Worm (Caenorhabditis elegans) whole organism, midembryonic: Measurements from ENCODE around the gene F47F2.1.

Experiments used
- T22C8.4 ChIP-seq: fragments of 200-800 bp; sonication (Bioruptor generic); IDR thresholded peaks from 2 replicates; pipeline ENCODE4 v1.3.6; 2022; ENCODE audit warnings: missing genetic modification characterization, missing compliant biosample characterization
- cog-1 ChIP-seq: sonication (generic microtip); optimal IDR thresholded peaks from 2 replicates; lab custom pipeline; 2016; ENCODE audit warnings: missing genetic modification characterization, missing compliant biosample characterization
- flt-1 ChIP-seq: fragments of 200-800 bp; sonication (Bioruptor generic); IDR thresholded peaks from 2 replicates; pipeline ENCODE4 v1.3.6; 2022; ENCODE audit warnings: missing genetic modification characterization, missing compliant biosample characterization
- klf-2 ChIP-seq: fragments of 200-800 bp; sonication (Bioruptor generic); conservative IDR thresholded peaks from 2 replicates; pipeline ENCODE4 v1.3.6; 2022; ENCODE audit warnings: missing genetic modification reagents, missing genetic modification characterization, missing compliant biosample characterization
- med-1 ChIP-seq: sonication (generic microtip); optimal IDR thresholded peaks from 2 replicates; lab custom pipeline; 2017; ENCODE audit warnings: missing genetic modification characterization, mild to moderate bottlenecking, missing compliant biosample characterization, antibody characterized with exemption, missing genetic modification reagents; ENCODE audit not compliant: insufficient read depth
- ref-1 ChIP-seq: fragments of 200-800 bp; sonication (Bioruptor generic); conservative IDR thresholded peaks from 2 replicates; pipeline ENCODE4 v1.3.6; 2022; ENCODE audit warnings: missing genetic modification reagents, missing genetic modification characterization, missing compliant biosample characterization
- tab-1 ChIP-seq: fragments of 200-800 bp; sonication (Bioruptor generic); IDR thresholded peaks from 2 replicates; pipeline ENCODE4 v1.3.6; 2022; ENCODE audit warnings: missing genetic modification characterization, missing compliant biosample characterization
- ztf-23 ChIP-seq: fragments of 200-800 bp; sonication (Bioruptor generic); IDR thresholded peaks from 2 replicates; pipeline ENCODE4 v1.3.6; 2022; ENCODE audit warnings: missing genetic modification reagents, missing genetic modification characterization, missing compliant biosample characterization
- ztf-29 ChIP-seq: fragments of 200-800 bp; sonication (Bioruptor generic); IDR thresholded peaks from 2 replicates; pipeline ENCODE4 v1.3.6; 2022; ENCODE audit warnings: missing genetic modification reagents, missing genetic modification characterization, missing compliant biosample characterization

F47F2.1 gene

ce11 chrX:3873445-3873844, 4.9 kb upstream of the F47F2.1 start, which contains the start of gene lim-4:
TSS of gene lim-4 (minus strand) at chrX:3873545.
- no peak for TF ChIP-seq klf-2 (GFP tag; lab: Robert Waterston, UW)
- TF ChIP-seq ztf-29, result no peak
- TF ChIP-seq ztf-23 (GFP tag; lab: Robert Waterston, UW), result no peak
- no peak for TF ChIP-seq cog-1 (tag; lab: Kevin White, UChicago)
- no peak for TF ChIP-seq med-1
- no peak for TF ChIP-seq T22C8.4 (GFP tag; lab: Robert Waterston, UW)
- no peak for TF ChIP-seq ref-1
- TF ChIP-seq flt-1 (GFP tag; lab: Robert Waterston, UW), result no peak
- no peak for TF ChIP-seq tab-1

- TF ChIP-seq tab-1 (no peak), ztf-29 (no peak), ref-1 (no peak), cog-1 (tag; lab: Kevin White, UChicago) (no peak), flt-1 (GFP tag; lab: Robert Waterston, UW) (no peak), T22C8.4 (GFP tag; lab: Robert Waterston, UW) (no peak), ztf-23 (GFP tag; lab: Robert Waterston, UW) (no peak)
These were observed 2.6 kb upstream of the F47F2.1 start for ce11 chrX:3875714-3876113.

DNA sequence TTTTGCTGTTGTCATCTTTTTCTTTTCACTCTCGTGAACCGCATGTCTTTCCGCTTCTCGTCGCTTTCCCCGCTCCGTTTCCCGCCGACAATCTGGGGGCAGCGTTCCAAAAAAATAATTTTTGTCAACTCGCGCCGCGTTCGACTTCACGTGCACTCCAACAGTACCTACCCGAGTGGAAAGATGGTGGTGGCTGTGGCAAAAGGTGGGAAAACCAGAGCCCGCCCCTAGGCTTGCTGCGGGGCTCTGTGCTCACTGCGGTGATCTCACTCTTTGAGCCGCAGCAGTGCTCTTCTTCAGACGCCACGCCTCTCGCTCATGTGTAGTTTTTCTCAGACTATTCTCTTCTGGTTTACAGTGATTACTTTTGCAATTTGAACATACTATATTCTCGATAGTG, 9.3 kb downstream of the F47F2.1 start:
- TF ChIP-seq ztf-29, result no peak
- TF ChIP-seq ref-1, result no peak
- TF ChIP-seq med-1, result no peak
- no peak for TF ChIP-seq cog-1 (tag; lab: Kevin White, UChicago)
- TF ChIP-seq ztf-23 (GFP tag; lab: Robert Waterston, UW), result no peak
- no peak for TF ChIP-seq tab-1
- TF ChIP-seq T22C8.4 (GFP tag; lab: Robert Waterston, UW), result no peak
- TF ChIP-seq flt-1 (GFP tag; lab: Robert Waterston, UW), result no peak
- no peak for TF ChIP-seq klf-2 (GFP tag; lab: Robert Waterston, UW)

ce11 chrX:3895577-3895976, 17.2 kb downstream of the F47F2.1 start, which contains the start of gene F47F2.3:
TSS of gene F47F2.3 (minus strand) at chrX:3895677.
- no peak for TF ChIP-seq flt-1 (GFP tag; lab: Robert Waterston, UW)
- TF ChIP-seq klf-2 (GFP tag; lab: Robert Waterston, UW), result no peak
- no peak for TF ChIP-seq ztf-23 (GFP tag; lab: Robert Waterston, UW)
- no peak for TF ChIP-seq ztf-29
- TF ChIP-seq cog-1 (tag; lab: Kevin White, UChicago), result no peak
- TF ChIP-seq ref-1, result no peak
- TF ChIP-seq med-1, result no peak
- no peak for TF ChIP-seq tab-1
- TF ChIP-seq T22C8.4 (GFP tag; lab: Robert Waterston, UW), result no peak

- TF ChIP-seq ztf-23 (GFP tag; lab: Robert Waterston, UW) (no peak), ref-1 (no peak), tab-1 (no peak), T22C8.4 (GFP tag; lab: Robert Waterston, UW) (no peak), klf-2 (GFP tag; lab: Robert Waterston, UW) (no peak), med-1 (no peak), ztf-29 (no peak), flt-1 (GFP tag; lab: Robert Waterston, UW) (no peak), cog-1 (tag; lab: Kevin White, UChicago) (no peak)
These were observed 20.2 kb downstream of the F47F2.1 start for ce11 chrX:3898255-3899177.

DNA sequence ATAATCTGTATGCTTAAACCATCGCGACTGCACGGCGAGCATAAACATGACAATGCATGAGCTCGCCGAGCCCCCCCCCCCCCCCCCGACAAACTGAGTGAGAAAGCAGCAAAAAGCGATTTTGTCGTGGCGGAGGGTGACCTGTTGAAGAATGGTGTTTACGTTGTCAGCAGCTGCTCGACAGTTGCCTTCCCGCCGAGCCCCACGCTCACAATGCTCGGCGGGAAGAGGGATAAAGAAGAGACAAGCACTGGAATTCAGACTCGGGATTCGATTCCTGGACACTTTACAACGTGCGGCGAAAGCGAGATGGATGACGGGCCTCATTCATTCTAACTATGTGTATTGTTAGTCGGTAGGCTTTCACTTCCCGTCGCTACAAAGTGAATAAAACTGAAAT, 22.4 kb downstream of the F47F2.1 start:
- TF ChIP-seq ztf-29 (no peak), ztf-23 (GFP tag; lab: Robert Waterston, UW) (no peak), T22C8.4 (GFP tag; lab: Robert Waterston, UW) (no peak), tab-1 (no peak), med-1 (no peak), flt-1 (GFP tag; lab: Robert Waterston, UW) (no peak), klf-2 (GFP tag; lab: Robert Waterston, UW) (no peak), cog-1 (tag; lab: Kevin White, UChicago) (no peak), ref-1 (no peak)

- TF ChIP-seq ztf-23 (GFP tag; lab: Robert Waterston, UW) (no peak), ztf-29 (no peak)
These were observed 23.1 kb downstream of the F47F2.1 start for ce11 chrX:3901389-3901788.

ce11 chrX:3904568-3904967, 26.2 kb downstream of the F47F2.1 start, which contains the start of gene sup-12:
TSS of gene sup-12 (plus strand) at chrX:3904584.
- TF ChIP-seq ztf-23 (GFP tag; lab: Robert Waterston, UW), result no peak
- no peak for TF ChIP-seq ztf-29
- TF ChIP-seq tab-1, result no peak

ce11 chrX:3911280-3911679, 32.9 kb downstream of the F47F2.1 start, which contains the start of gene T22B2.5:
TSS of gene T22B2.5 (minus strand) at chrX:3911380.
- TF ChIP-seq ref-1 (no peak), tab-1 (no peak), cog-1 (tag; lab: Kevin White, UChicago) (no peak), ztf-23 (GFP tag; lab: Robert Waterston, UW) (no peak), med-1 (no peak), klf-2 (GFP tag; lab: Robert Waterston, UW) (no peak), flt-1 (GFP tag; lab: Robert Waterston, UW) (no peak), T22C8.4 (GFP tag; lab: Robert Waterston, UW) (no peak), ztf-29 (no peak)

DNA sequence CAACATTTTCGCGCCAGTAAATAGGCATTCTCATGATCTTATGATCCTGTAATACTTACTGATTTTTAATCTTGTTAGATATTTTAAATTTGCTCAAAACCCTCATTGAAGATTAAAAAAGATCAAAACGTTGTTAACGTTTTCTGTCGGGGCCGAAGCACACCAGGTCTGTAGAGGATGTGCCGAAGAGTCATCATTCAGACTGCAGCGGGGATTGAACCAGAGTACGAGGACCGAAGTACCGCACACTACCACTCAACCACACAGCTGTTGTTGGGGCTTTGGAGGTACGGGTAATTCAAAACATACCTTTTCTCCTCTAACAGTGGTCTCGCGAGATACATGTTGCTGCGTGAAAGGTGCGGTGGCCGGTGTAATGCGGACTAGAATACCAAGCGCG, 35.9 kb downstream of the F47F2.1 start:
- TF ChIP-seq tab-1, result peak; percentile 74; the same call in 1 of the 2 replicates
- peak; percentile 61 for TF ChIP-seq ztf-29
- TF ChIP-seq klf-2 (GFP tag; lab: Robert Waterston, UW), result peak; percentile 70; the same call in 1 of the 2 replicates
- TF ChIP-seq ref-1, result 0 out of 2 replicates have a peak, but pooled peaks have one; percentile 43
- TF ChIP-seq med-1, result peak; percentile 16
- no peak for TF ChIP-seq cog-1 (tag; lab: Kevin White, UChicago)
- TF ChIP-seq flt-1 (GFP tag; lab: Robert Waterston, UW), result peak; percentile 82
- peak; percentile 49; the same call in 1 of the 2 replicates for TF ChIP-seq T22C8.4 (GFP tag; lab: Robert Waterston, UW)
- no peak for TF ChIP-seq ztf-23 (GFP tag; lab: Robert Waterston, UW)
